Worm (Caenorhabditis elegans): ENCODE results near the gene unc-132.

unc-132 gene

ce11 chrV:3668464-3668863 is 18.4 kb upstream of the unc-132 start, which contains the start of gene Y39H10B.2:
Gene Y39H10B.2, plus strand, starts transcription at chrV:3668764.
- no peak for TF ChIP-seq flt-1 (GFP tag; IDR thresholded peaks at IDR 0.05)
- no peak for TF ChIP-seq tra-4 (tag; optimal IDR thresholded peaks at IDR 0.05)
- TF ChIP-seq aly-1 (tag; optimal IDR thresholded peaks at IDR 0.05), result no peak
- no peak for TF ChIP-seq tbx-11 (GFP tag; IDR thresholded peaks at IDR 0.05)
- no peak for TF ChIP-seq tbx-37 (GFP tag; conservative IDR thresholded peaks at IDR 0.05)
- TF ChIP-seq ets-7 (tag; optimal IDR thresholded peaks at IDR 0.05), result no peak
- no peak for TF ChIP-seq B0310.2 (tag; optimal IDR thresholded peaks at IDR 0.05)
- TF ChIP-seq ceh-36 (tag; optimal IDR thresholded peaks at IDR 0.05), result no peak
- TF ChIP-seq pes-1 (GFP tag; IDR thresholded peaks at IDR 0.05), result no peak
- no peak for TF ChIP-seq ceh-13 (GFP tag; optimal IDR thresholded peaks at IDR 0.05)

- TF ChIP-seq B0310.2 (tag; optimal IDR thresholded peaks at IDR 0.05) (no peak), hnd-1 (tag; optimal IDR thresholded peaks at IDR 0.05) (no peak), hmg-4 (GFP tag; optimal IDR thresholded peaks at IDR 0.05) (no peak), pes-1 (GFP tag; IDR thresholded peaks at IDR 0.05) (no peak), hmbx-1 (tag; optimal IDR thresholded peaks at IDR 0.05) (no peak), sea-1 (GFP tag; conservative IDR thresholded peaks at IDR 0.05) (no peak), tra-4 (tag; optimal IDR thresholded peaks at IDR 0.05) (no peak)
These were observed 16.4 kb upstream of the unc-132 start, which contains the start of gene Y39H10B.3 for ce11 chrV:3670499-3670898. Gene Y39H10B.3, plus strand, starts transcription at chrV:3670799.

- TF ChIP-seq B0310.2 (tag; optimal IDR thresholded peaks at IDR 0.05) (no peak), ama-1 (optimal IDR thresholded peaks at IDR 0.05) (no peak), tbx-37 (GFP tag; conservative IDR thresholded peaks at IDR 0.05) (no peak), tra-4 (tag; optimal IDR thresholded peaks at IDR 0.05) (no peak), sea-1 (GFP tag; conservative IDR thresholded peaks at IDR 0.05) (no peak), ceh-13 (GFP tag; optimal IDR thresholded peaks at IDR 0.05) (no peak), hmbx-1 (tag; optimal IDR thresholded peaks at IDR 0.05) (no peak), pes-1 (GFP tag; IDR thresholded peaks at IDR 0.05) (no peak), aly-1 (tag; optimal IDR thresholded peaks at IDR 0.05) (no peak), ets-7 (tag; optimal IDR thresholded peaks at IDR 0.05) (no peak), F13C5.2 (tag; optimal IDR thresholded peaks at IDR 0.05) (no peak), flt-1 (GFP tag; IDR thresholded peaks at IDR 0.05) (no peak), hnd-1 (tag; optimal IDR thresholded peaks at IDR 0.05) (no peak), scrt-1 (GFP tag; IDR thresholded peaks at IDR 0.05) (no peak), ceh-36 (tag; optimal IDR thresholded peaks at IDR 0.05) (no peak), tbx-11 (GFP tag; IDR thresholded peaks at IDR 0.05) (no peak), hmg-4 (GFP tag; optimal IDR thresholded peaks at IDR 0.05) (no peak)
These were observed 13.8 kb upstream of the unc-132 start, which contains the start of gene pals-33 for ce11 chrV:3673080-3673479. Gene pals-33, plus strand, starts transcription at chrV:3673380.

- TF ChIP-seq hnd-1 (tag; optimal IDR thresholded peaks at IDR 0.05), result no peak
- no peak for TF ChIP-seq tra-4 (tag; optimal IDR thresholded peaks at IDR 0.05)
- TF ChIP-seq F13C5.2 (tag; optimal IDR thresholded peaks at IDR 0.05), result no peak
- no peak for TF ChIP-seq tbx-11 (GFP tag; IDR thresholded peaks at IDR 0.05)
- TF ChIP-seq ets-7 (tag; optimal IDR thresholded peaks at IDR 0.05), result no peak
- no peak for TF ChIP-seq flt-1 (GFP tag; IDR thresholded peaks at IDR 0.05)
- TF ChIP-seq aly-1 (tag; optimal IDR thresholded peaks at IDR 0.05), result no peak
- no peak for TF ChIP-seq ceh-13 (GFP tag; optimal IDR thresholded peaks at IDR 0.05)
- TF ChIP-seq B0310.2 (tag; optimal IDR thresholded peaks at IDR 0.05), result no peak
- TF ChIP-seq hmg-4 (GFP tag; optimal IDR thresholded peaks at IDR 0.05), result no peak
These were observed 9.7 kb upstream of the unc-132 start for ce11 chrV:3677212-3677611.

- TF ChIP-seq scrt-1 (GFP tag; IDR thresholded peaks at IDR 0.05) (no peak), tbx-11 (GFP tag; IDR thresholded peaks at IDR 0.05) (no peak), flt-1 (GFP tag; IDR thresholded peaks at IDR 0.05) (no peak), sea-1 (GFP tag; conservative IDR thresholded peaks at IDR 0.05) (no peak), hmbx-1 (tag; optimal IDR thresholded peaks at IDR 0.05) (no peak), ceh-13 (GFP tag; optimal IDR thresholded peaks at IDR 0.05) (no peak), ets-7 (tag; optimal IDR thresholded peaks at IDR 0.05) (no peak), tbx-37 (GFP tag; conservative IDR thresholded peaks at IDR 0.05) (no peak), B0310.2 (tag; optimal IDR thresholded peaks at IDR 0.05) (no peak), ceh-36 (tag; optimal IDR thresholded peaks at IDR 0.05) (no peak), hmg-4 (GFP tag; optimal IDR thresholded peaks at IDR 0.05) (no peak)
These were observed 8.4 kb upstream of the unc-132 start for ce11 chrV:3678513-3678912.

ce11 chrV:3682553-3682952 is 4.4 kb upstream of the unc-132 start, which contains the start of gene W08A12.3:
Gene W08A12.3, plus strand, starts transcription at chrV:3682853.
- TF ChIP-seq ama-1 (optimal IDR thresholded peaks at IDR 0.05) (no peak), hmbx-1 (tag; optimal IDR thresholded peaks at IDR 0.05) (no peak), ceh-13 (GFP tag; optimal IDR thresholded peaks at IDR 0.05) (no peak), tra-4 (tag; optimal IDR thresholded peaks at IDR 0.05) (no peak), sea-1 (GFP tag; conservative IDR thresholded peaks at IDR 0.05) (no peak), tbx-11 (GFP tag; IDR thresholded peaks at IDR 0.05) (no peak), F13C5.2 (tag; optimal IDR thresholded peaks at IDR 0.05) (no peak)

- no peak for TF ChIP-seq ama-1 (optimal IDR thresholded peaks at IDR 0.05)
- no peak for TF ChIP-seq ets-7 (tag; optimal IDR thresholded peaks at IDR 0.05)
- no peak for TF ChIP-seq ceh-13 (GFP tag; optimal IDR thresholded peaks at IDR 0.05)
- no peak for TF ChIP-seq F13C5.2 (tag; optimal IDR thresholded peaks at IDR 0.05)
- TF ChIP-seq scrt-1 (GFP tag; IDR thresholded peaks at IDR 0.05), result no peak
- no peak for TF ChIP-seq tra-4 (tag; optimal IDR thresholded peaks at IDR 0.05)
These were observed 1.1 kb upstream of the unc-132 start, which contains the start of gene W08A12.2 for ce11 chrV:3685790-3686208. Gene W08A12.2, minus strand, starts transcription at chrV:3685892.

- no peak for TF ChIP-seq scrt-1 (GFP tag; IDR thresholded peaks at IDR 0.05)
- TF ChIP-seq flt-1 (GFP tag; IDR thresholded peaks at IDR 0.05), result no peak
- TF ChIP-seq F13C5.2 (tag; optimal IDR thresholded peaks at IDR 0.05), result no peak
- no peak for TF ChIP-seq ceh-36 (tag; optimal IDR thresholded peaks at IDR 0.05)
- no peak for TF ChIP-seq sea-1 (GFP tag; conservative IDR thresholded peaks at IDR 0.05)
- no peak for TF ChIP-seq tbx-37 (GFP tag; conservative IDR thresholded peaks at IDR 0.05)
- TF ChIP-seq ets-7 (tag; optimal IDR thresholded peaks at IDR 0.05), result no peak
- TF ChIP-seq hmg-4 (GFP tag; optimal IDR thresholded peaks at IDR 0.05), result no peak
- no peak for TF ChIP-seq hmbx-1 (tag; optimal IDR thresholded peaks at IDR 0.05)
- no peak for TF ChIP-seq B0310.2 (tag; optimal IDR thresholded peaks at IDR 0.05)
- TF ChIP-seq hnd-1 (tag; optimal IDR thresholded peaks at IDR 0.05), result no peak
- no peak for TF ChIP-seq pes-1 (GFP tag; IDR thresholded peaks at IDR 0.05)
- TF ChIP-seq aly-1 (tag; optimal IDR thresholded peaks at IDR 0.05), result no peak
- no peak for TF ChIP-seq ama-1 (optimal IDR thresholded peaks at IDR 0.05)
- no peak for TF ChIP-seq tbx-11 (GFP tag; IDR thresholded peaks at IDR 0.05)
These were observed 614 bp upstream of the unc-132 start for ce11 chrV:3686292-3686691.

All from whole organism, early embryonic.